Worm (Caenorhabditis elegans) whole organism, L1 larva: ENCODE measurements around the gene scl-3.

Source experiments
- C04F5.9 ChIP-seq: sonication (generic microtip); optimal IDR thresholded peaks from 2 replicates; lab custom pipeline; 2016; ENCODE audit warnings: missing genetic modification characterization, missing compliant biosample characterization
- aha-1 ChIP-seq: fragments of 150-350 bp; optimal IDR thresholded peaks from 2 replicates; lab custom pipeline; 2014; ENCODE audit warnings: missing biosample characterization, missing genetic modification characterization
- alr-1 ChIP-seq: fragments of 200-800 bp; sonication (Bioruptor generic); optimal IDR thresholded peaks from 2 replicates; lab custom pipeline; 2018; ENCODE audit warnings: borderline replicate concordance, mild to moderate bottlenecking, missing genetic modification characterization, missing compliant biosample characterization
- blmp-1 ChIP-seq: fragments of 150-350 bp; optimal IDR thresholded peaks from 2 replicates; lab custom pipeline; 2014; ENCODE audit warnings: missing biosample characterization, missing genetic modification characterization
- ceh-82 ChIP-seq, 3 experiments: fragments of 150-350 bp in 1 of 3; sonication (generic microtip) in 2 of 3; optimal IDR thresholded peaks; 2 replicates each; lab custom pipeline; 2014 to 2017; ENCODE audit warnings: missing biosample characterization in 3 of 3, missing genetic modification characterization in 3 of 3
- ceh-88 ChIP-seq: fragments of 200-800 bp; sonication (Bioruptor generic); IDR thresholded peaks from 2 replicates; pipeline ENCODE4 v1.3.6; 2022; ENCODE audit warnings: missing genetic modification characterization, missing compliant biosample characterization
- ces-1 ChIP-seq: fragments of 150-350 bp; optimal IDR thresholded peaks from 2 replicates; lab custom pipeline; 2014; ENCODE audit warnings: missing biosample characterization, missing genetic modification reagents, missing genetic modification characterization
- dpl-1 ChIP-seq, 3 experiments: fragments of 150-350 bp in 2 of 3; sonication (generic microtip) in 1 of 3; optimal IDR thresholded peaks; 2 replicates each; lab custom pipeline; 2014 to 2017; ENCODE audit warnings: missing biosample characterization in 3 of 3, missing genetic modification characterization in 3 of 3, missing genetic modification reagents in 3 of 3
- efl-1 ChIP-seq, 4 experiments: fragments of 150-350 bp; optimal IDR thresholded peaks in 3 of 4; peaks in 1 of 4; 1 replicate in 1 of 4; 2 replicates in 3 of 4; lab custom pipeline; 2014; ENCODE audit warnings: missing biosample characterization in 2 of 4, missing genetic modification characterization in 2 of 4, missing genetic modification reagents in 2 of 4
- egl-27 ChIP-seq, 2 experiments: fragments of 150-350 bp in 1 of 2; sonication (generic microtip); optimal IDR thresholded peaks; 3 replicates each; lab custom pipeline; 2017 to 2018; ENCODE audit warnings: missing biosample characterization in 2 of 2, missing genetic modification characterization in 2 of 2, missing genetic modification reagents in 2 of 2
- elt-3 ChIP-seq, 6 experiments: fragments of 150-350 bp in 1 of 6; sonication (generic microtip); optimal IDR thresholded peaks; 2 replicates each; lab custom pipeline; 2017 to 2018; ENCODE audit warnings: missing biosample characterization in 6 of 6, missing genetic modification characterization in 6 of 6, inconsistent platforms in 1 of 6
- fkh-8 ChIP-seq: sonication (generic microtip); optimal IDR thresholded peaks from 2 replicates; lab custom pipeline; 2016; ENCODE audit warnings: mild to moderate bottlenecking, missing genetic modification characterization, missing compliant biosample characterization
- grh-1 ChIP-seq: fragments of 200-800 bp; sonication (Bioruptor generic); IDR thresholded peaks from 2 replicates; pipeline ENCODE4 v1.3.6; 2022; ENCODE audit warnings: missing genetic modification reagents, missing genetic modification characterization, missing compliant biosample characterization
- hlh-17 ChIP-seq: fragments of 200-800 bp; sonication (Bioruptor generic); optimal IDR thresholded peaks from 2 replicates; lab custom pipeline; 2018; ENCODE audit warnings: missing genetic modification characterization, mild to moderate bottlenecking, missing compliant biosample characterization, moderate library complexity, borderline replicate concordance
- hlh-4 ChIP-seq: sonication (generic microtip); optimal IDR thresholded peaks from 2 replicates; lab custom pipeline; 2016; ENCODE audit warnings: mild to moderate bottlenecking, missing genetic modification characterization, missing compliant biosample characterization
- hpl-2 ChIP-seq: fragments of 150-350 bp; optimal IDR thresholded peaks from 2 replicates; lab custom pipeline; 2014; ENCODE audit warnings: missing biosample characterization, missing genetic modification reagents, missing genetic modification characterization
- irx-1 ChIP-seq: sonication (generic microtip); optimal IDR thresholded peaks from 2 replicates; lab custom pipeline; 2016; ENCODE audit warnings: missing genetic modification characterization, missing compliant biosample characterization
- lin-14 ChIP-seq: fragments of 200-800 bp; sonication (Bioruptor generic); optimal IDR thresholded peaks from 2 replicates; lab custom pipeline; 2018; ENCODE audit warnings: mild to moderate bottlenecking, missing genetic modification characterization, moderate library complexity, missing compliant biosample characterization
- lin-35 ChIP-seq, 2 experiments: fragments of 150-350 bp; optimal IDR thresholded peaks; 2 replicates each; lab custom pipeline; 2014; ENCODE audit warnings: missing biosample characterization in 2 of 2, missing genetic modification characterization in 2 of 2, missing genetic modification reagents in 2 of 2
- lin-39 ChIP-seq: fragments of 150-350 bp; optimal IDR thresholded peaks from 2 replicates; lab custom pipeline; 2014; ENCODE audit warnings: missing biosample characterization, missing genetic modification reagents, missing genetic modification characterization
- lir-3 ChIP-seq: sonication (generic microtip); optimal IDR thresholded peaks from 2 replicates; lab custom pipeline; 2016; ENCODE audit warnings: mild to moderate bottlenecking, missing genetic modification characterization, moderate library complexity, missing compliant biosample characterization; ENCODE audit not compliant: poor library complexity
- lsy-2 ChIP-seq, 2 experiments: fragments of 150-350 bp; optimal IDR thresholded peaks; 2 replicates each; lab custom pipeline; 2014; ENCODE audit warnings: missing biosample characterization in 2 of 2, missing genetic modification characterization in 2 of 2
- mdl-1 ChIP-seq, 2 experiments: fragments of 150-350 bp; optimal IDR thresholded peaks; 2 replicates each; lab custom pipeline; 2014 to 2017; ENCODE audit warnings: missing biosample characterization in 2 of 2, missing genetic modification characterization in 2 of 2, inconsistent platforms in 1 of 2
- mef-2 ChIP-seq: fragments of 150-350 bp; optimal IDR thresholded peaks from 2 replicates; lab custom pipeline; 2014; ENCODE audit warnings: missing biosample characterization, missing genetic modification characterization
- mep-1 ChIP-seq: fragments of 150-350 bp; optimal IDR thresholded peaks from 2 replicates; lab custom pipeline; 2014; ENCODE audit warnings: missing biosample characterization, missing genetic modification characterization
- nhr-12 ChIP-seq: sonication (generic microtip); optimal IDR thresholded peaks from 2 replicates; lab custom pipeline; 2017; ENCODE audit warnings: missing biosample characterization, missing genetic modification characterization
- nhr-19 ChIP-seq: fragments of 200-800 bp; sonication (Bioruptor generic); conservative IDR thresholded peaks from 2 replicates; pipeline ENCODE4 v1.3.6; 2022; ENCODE audit warnings: missing genetic modification characterization, missing compliant biosample characterization
- nhr-20 ChIP-seq: sonication (generic microtip); optimal IDR thresholded peaks from 2 replicates; lab custom pipeline; 2016; ENCODE audit warnings: mild to moderate bottlenecking, missing genetic modification characterization, missing compliant biosample characterization
- nhr-71 ChIP-seq: sonication (generic microtip); optimal IDR thresholded peaks from 2 replicates; lab custom pipeline; 2016; ENCODE audit warnings: mild to moderate bottlenecking, missing genetic modification characterization, moderate library complexity, missing compliant biosample characterization
- nhr-77 ChIP-seq: fragments of 150-350 bp; optimal IDR thresholded peaks from 2 replicates; lab custom pipeline; 2014; ENCODE audit warnings: missing biosample characterization, missing genetic modification characterization
- nhr-84 ChIP-seq: sonication (generic microtip); optimal IDR thresholded peaks from 2 replicates; lab custom pipeline; 2017; ENCODE audit warnings: missing biosample characterization, missing genetic modification characterization
- nhr-85 ChIP-seq: sonication (generic microtip); peaks from one replicate; lab custom pipeline; 2016; ENCODE audit warnings: missing genetic modification characterization, inconsistent platforms, missing compliant biosample characterization
- nhr-90 ChIP-seq: sonication (generic microtip); optimal IDR thresholded peaks from 2 replicates; lab custom pipeline; 2016; ENCODE audit warnings: mild to moderate bottlenecking, missing genetic modification characterization, missing compliant biosample characterization; ENCODE audit not compliant: poor library complexity
- skn-1 ChIP-seq: fragments of 150-350 bp; optimal IDR thresholded peaks from 2 replicates; lab custom pipeline; 2014; ENCODE audit warnings: missing biosample characterization, missing genetic modification characterization
- snu-23 ChIP-seq: sonication (generic microtip); optimal IDR thresholded peaks from 2 replicates; lab custom pipeline; 2016; ENCODE audit warnings: missing genetic modification characterization, missing compliant biosample characterization
- tbx-2 ChIP-seq: sonication (generic microtip); optimal IDR thresholded peaks from 2 replicates; lab custom pipeline; 2016; ENCODE audit warnings: missing genetic modification characterization, missing compliant biosample characterization
- tlp-1 ChIP-seq: fragments of 150-350 bp; optimal IDR thresholded peaks from 2 replicates; lab custom pipeline; 2014; ENCODE audit warnings: missing biosample characterization, missing genetic modification characterization
- unc-30 ChIP-seq: sonication (generic microtip); optimal IDR thresholded peaks from 2 replicates; lab custom pipeline; 2017; ENCODE audit warnings: missing biosample characterization, missing genetic modification characterization
- unc-86 ChIP-seq: sonication (generic microtip); optimal IDR thresholded peaks from 2 replicates; lab custom pipeline; 2016; ENCODE audit warnings: missing genetic modification characterization, missing compliant biosample characterization
- unc-98 ChIP-seq: fragments of 200-800 bp; sonication (Bioruptor generic); IDR thresholded peaks from 2 replicates; pipeline ENCODE4 v1.3.6; 2022; ENCODE audit warnings: missing genetic modification characterization, missing compliant biosample characterization
- xbp-1 ChIP-seq: sonication (generic microtip); optimal IDR thresholded peaks from 2 replicates; lab custom pipeline; 2016; ENCODE audit warnings: missing genetic modification characterization, missing compliant biosample characterization
- ztf-4 ChIP-seq: fragments of 150-350 bp; optimal IDR thresholded peaks from 2 replicates; lab custom pipeline; 2014; ENCODE audit warnings: missing biosample characterization, missing genetic modification characterization

scl-3 gene

ce11 chrIV:13070142-13070541 lies 10.8 kb downstream of the scl-3 start, which contains the start of gene scl-7:
TSS of gene scl-7 (plus strand) at chrIV:13070442.
- TF ChIP-seq mdl-1 (tag; optimal IDR thresholded peaks at IDR 0.05; lab: Kevin White, UChicago) (no peak), nhr-71 (tag; lab: Kevin White, UChicago) (no peak), elt-3 (tag; optimal IDR thresholded peaks at IDR 0.05; lab: Kevin White, UChicago) (no peak), C04F5.9 (tag; lab: Kevin White, UChicago) (no peak), tlp-1 (tag; lab: Kevin White, UChicago) (no peak), irx-1 (no peak), nhr-84 (tag; lab: Kevin White, UChicago) (no peak), hlh-17 (GFP tag; lab: Kevin White, UChicago) (no peak)

- TF ChIP-seq lsy-2 (tag; optimal IDR thresholded peaks at IDR 0.05; lab: Kevin White, UChicago), result no peak
- no peak for TF ChIP-seq aha-1
- TF ChIP-seq nhr-12 (tag; lab: Kevin White, UChicago), result no peak
- no peak for TF ChIP-seq mep-1 (tag; lab: Kevin White, UChicago)
Observed at ce11 chrIV:13071445-13071844, 12.1 kb downstream of the scl-3 start, which contains the start of gene scl-8. TSS of gene scl-8 (plus strand) at chrIV:13071745.

ce11 chrIV:13075625-13076252 lies 16.4 kb downstream of the scl-3 start:
- TF ChIP-seq nhr-90 (tag; lab: Kevin White, UChicago), result peak; percentile 38
- TF ChIP-seq snu-23 (GFP tag; lab: Kevin White, UChicago), result peak; percentile 42
- TF ChIP-seq ztf-4, result peak; percentile 3
- TF ChIP-seq blmp-1 (tag; lab: Kevin White, UChicago), result peak; percentile 69
- TF ChIP-seq tbx-2 (tag; lab: Kevin White, UChicago), result no peak
- TF ChIP-seq xbp-1 (tag; lab: Kevin White, UChicago), result no peak
- TF ChIP-seq nhr-71 (tag; lab: Kevin White, UChicago), result peak; percentile 63
- peak; percentile 93 for TF ChIP-seq nhr-85
- no peak for TF ChIP-seq nhr-77 (tag; lab: Kevin White, UChicago)
- no peak for TF ChIP-seq hlh-4 (tag; lab: Kevin White, UChicago)
- peak in 1 of 2 experiments; percentile 45 for TF ChIP-seq lin-35 (GFP tag; optimal IDR thresholded peaks at IDR 0.05; lab: Kevin White, UChicago)
- TF ChIP-seq elt-3 (tag; optimal IDR thresholded peaks at IDR 0.05; lab: Kevin White, UChicago), result peak in 4 of 6 experiments; percentile 14 to 67 (median 36)
- TF ChIP-seq nhr-20, result peak; percentile 65
- peak in 1 of 3 experiments; percentile 3 for TF ChIP-seq dpl-1 (GFP tag; optimal IDR thresholded peaks at IDR 0.05; lab: Kevin White, UChicago)
- TF ChIP-seq nhr-19 (GFP tag; lab: Robert Waterston, UW), result peak; percentile 34; the same call in 1 of the 2 replicates
- no peak for TF ChIP-seq mef-2 (tag; lab: Kevin White, UChicago)
- TF ChIP-seq lin-14, result peak; percentile 71
- TF ChIP-seq mdl-1 (tag; optimal IDR thresholded peaks at IDR 0.05; lab: Kevin White, UChicago), result peak in 1 of 2 experiments; percentile 32
- TF ChIP-seq grh-1 (GFP tag; lab: Robert Waterston, UW), result 0 out of 2 replicates have a peak, but pooled peaks have one; percentile 8

- TF ChIP-seq lin-39 (tag; lab: Kevin White, UChicago) (no peak), efl-1 (optimal IDR thresholded peaks at IDR 0.05; lab: Kevin White, UChicago) (no peak), efl-1 (GFP tag; optimal IDR thresholded peaks at IDR 0.05 in 1 of 2; lab: Kevin White, UChicago) (peak in 1 of 2 experiments; percentile 26)
Observed at ce11 chrIV:13076620-13077019, 17.2 kb downstream of the scl-3 start, which contains the start of gene C39E9.7. TSS of gene C39E9.7 (minus strand) at chrIV:13076720.

- peak; percentile 91 for TF ChIP-seq nhr-85
- TF ChIP-seq nhr-90 (tag; lab: Kevin White, UChicago), result peak; percentile 7
- no peak for TF ChIP-seq fkh-8 (tag; lab: Kevin White, UChicago)
- TF ChIP-seq ceh-82 (tag; optimal IDR thresholded peaks at IDR 0.05; lab: Kevin White, UChicago), result no peak
- TF ChIP-seq irx-1, result no peak
- TF ChIP-seq mef-2 (tag; lab: Kevin White, UChicago), result no peak
- no peak for TF ChIP-seq alr-1 (tag; lab: Kevin White, UChicago)
- no peak for TF ChIP-seq grh-1 (GFP tag; lab: Robert Waterston, UW)
- no peak for TF ChIP-seq egl-27 (tag; optimal IDR thresholded peaks at IDR 0.05; lab: Kevin White, UChicago)
- no peak for TF ChIP-seq ces-1 (GFP tag; lab: Kevin White, UChicago)
- no peak for TF ChIP-seq xbp-1 (tag; lab: Kevin White, UChicago)
- TF ChIP-seq unc-30 (tag; lab: Kevin White, UChicago), result no peak
- TF ChIP-seq skn-1 (tag; lab: Kevin White, UChicago), result peak; percentile 1
- no peak for TF ChIP-seq tbx-2 (tag; lab: Kevin White, UChicago)
- TF ChIP-seq unc-98 (GFP tag; lab: Robert Waterston, UW), result no peak
- TF ChIP-seq ceh-88 (GFP tag; lab: Robert Waterston, UW), result no peak
- TF ChIP-seq lsy-2 (tag; optimal IDR thresholded peaks at IDR 0.05; lab: Kevin White, UChicago), result no peak
- no peak for TF ChIP-seq unc-86 (tag; lab: Kevin White, UChicago)
- TF ChIP-seq lir-3, result no peak
- TF ChIP-seq nhr-20, result peak; percentile 54
- TF ChIP-seq hpl-2, result no peak
Observed at ce11 chrIV:13077694-13078093, 18.3 kb downstream of the scl-3 start.
